Fruit fly (Drosophila melanogaster): Measurements from ENCODE around the gene Ir7f.

Gene Ir7f

dm6 chrX:7920081-7920688, 36.4 kb upstream of the Ir7f start, which contains the start of the genes hdm and Ykt6:
Gene hdm (minus strand): TSS chrX:7920131.
Gene Ykt6 (plus strand): TSS chrX:7920409.
- no peak for TF ChIP-seq CG13204 (GFP tag; optimal IDR thresholded peaks at IDR 0.05)
- TF ChIP-seq Ets98B (GFP tag; IDR thresholded peaks at IDR 0.05): peak; percentile 64; the same call in 1 of the 2 replicates
- peak; percentile 45 for TF ChIP-seq CG34367 (tag; optimal IDR thresholded peaks at IDR 0.05)
- TF ChIP-seq CG8159 (tag; optimal IDR thresholded peaks at IDR 0.05): no peak
- no peak for TF ChIP-seq Pif1A (GFP tag; optimal IDR thresholded peaks at IDR 0.05)
- peak; percentile 31 for TF ChIP-seq CG9948 (tag; optimal IDR thresholded peaks at IDR 0.05)
- TF ChIP-seq CG4496 (GFP tag; IDR thresholded peaks at IDR 0.05): peak; percentile 81; the same call in 2 of the 3 replicates
- TF ChIP-seq CG10348 (GFP tag; IDR thresholded peaks at IDR 0.05): no peak
- TF ChIP-seq rn (GFP tag; IDR thresholded peaks at IDR 0.05): no peak
- TF ChIP-seq Snoo (tag; optimal IDR thresholded peaks at IDR 0.05): peak; percentile 61
- no peak for TF ChIP-seq CG14655 (GFP tag; optimal IDR thresholded peaks at IDR 0.05)
- TF ChIP-seq Pif1B (GFP tag; optimal IDR thresholded peaks at IDR 0.05): no peak
- peak; percentile 12 for TF ChIP-seq EcR (GFP tag; optimal IDR thresholded peaks at IDR 0.05)
- TF ChIP-seq CG15710 (tag; optimal IDR thresholded peaks at IDR 0.05): peak; percentile 62
- TF ChIP-seq CG8301 (tag; optimal IDR thresholded peaks at IDR 0.05): peak; percentile 50
- TF ChIP-seq CG12605 (GFP tag; IDR thresholded peaks at IDR 0.05): no peak
- TF ChIP-seq CG17806 (tag; optimal IDR thresholded peaks at IDR 0.05): peak; percentile 43
- peak; percentile 59 for TF ChIP-seq CG32121 (GFP tag; IDR thresholded peaks at IDR 0.05)
- no peak for TF ChIP-seq D1 (tag; optimal IDR thresholded peaks at IDR 0.05)
- no peak for TF ChIP-seq fd96Ca (GFP tag; IDR thresholded peaks at IDR 0.05)
- TF ChIP-seq gl (tag; optimal IDR thresholded peaks at IDR 0.05): peak; percentile 42

- no peak for TF ChIP-seq CG17806 (tag; optimal IDR thresholded peaks at IDR 0.05)
- peak; percentile 4 for TF ChIP-seq EcR (GFP tag; optimal IDR thresholded peaks at IDR 0.05)
- no peak for TF ChIP-seq CG12605 (GFP tag; IDR thresholded peaks at IDR 0.05)
Observed at dm6 chrX:7911983-7912630, 28.3 kb upstream of the Ir7f start, which contains the start of gene snz. Gene snz (plus strand): TSS chrX:7912089.

- TF ChIP-seq CG4496 (GFP tag; IDR thresholded peaks at IDR 0.05) (0 out of 3 replicates have a peak, but pooled peaks have one; percentile 23), CG15710 (tag; optimal IDR thresholded peaks at IDR 0.05) (no peak)
Observed at dm6 chrX:7909482-7909881, 25.7 kb upstream of the Ir7f start.

dm6 chrX:7909069-7909389, 25.2 kb upstream of the Ir7f start:
- TF ChIP-seq CG13204 (GFP tag; optimal IDR thresholded peaks at IDR 0.05) (no peak), Pif1A (GFP tag; optimal IDR thresholded peaks at IDR 0.05) (no peak), CG10348 (GFP tag; IDR thresholded peaks at IDR 0.05) (no peak)

dm6 chrX:7908239-7909068, 24.6 kb upstream of the Ir7f start, which contains the start of the genes dpr14 and spidey:
Gene dpr14 (minus strand): TSS chrX:7908286.
Gene spidey (plus strand): TSS chrX:7908931.
- TF ChIP-seq fd96Ca (GFP tag; IDR thresholded peaks at IDR 0.05) (peak; percentile 90), CG4496 (GFP tag; IDR thresholded peaks at IDR 0.05) (peak; percentile 91), CG12605 (GFP tag; IDR thresholded peaks at IDR 0.05) (peak; percentile 66), CG13204 (GFP tag; optimal IDR thresholded peaks at IDR 0.05) (no peak), CG8159 (tag; optimal IDR thresholded peaks at IDR 0.05) (peak; percentile 83), CG17806 (tag; optimal IDR thresholded peaks at IDR 0.05) (peak; percentile 74), CG10348 (GFP tag; IDR thresholded peaks at IDR 0.05) (0 out of 2 replicates have a peak, but pooled peaks have one; percentile 31), CG15710 (tag; optimal IDR thresholded peaks at IDR 0.05) (peak; percentile 79), CG9948 (tag; optimal IDR thresholded peaks at IDR 0.05) (peak; percentile 70), Snoo (tag; optimal IDR thresholded peaks at IDR 0.05) (peak; percentile 56), Ets98B (GFP tag; IDR thresholded peaks at IDR 0.05) (peak; percentile 85), CG32121 (GFP tag; IDR thresholded peaks at IDR 0.05) (peak; percentile 89), CG8301 (tag; optimal IDR thresholded peaks at IDR 0.05) (peak; percentile 79), CG34367 (tag; optimal IDR thresholded peaks at IDR 0.05) (peak; percentile 75), rn (GFP tag; IDR thresholded peaks at IDR 0.05) (no peak), Pif1B (GFP tag; optimal IDR thresholded peaks at IDR 0.05) (peak; percentile 72), CG14655 (GFP tag; optimal IDR thresholded peaks at IDR 0.05) (peak; percentile 85), D1 (tag; optimal IDR thresholded peaks at IDR 0.05) (no peak), Pif1A (GFP tag; optimal IDR thresholded peaks at IDR 0.05) (no peak), gl (tag; optimal IDR thresholded peaks at IDR 0.05) (peak; percentile 59), EcR (GFP tag; optimal IDR thresholded peaks at IDR 0.05) (peak; percentile 76)

All from whole organism, pupa.